Fruit fly (Drosophila melanogaster) whole organism, prepupa: Measurements from ENCODE around the gene obst-E.

Source experiments
- CG10631 ChIP-seq: fragments of 200-800 bp; sonication (Bioruptor generic); optimal IDR thresholded peaks from 2 replicates; lab custom pipeline; 2016; ENCODE audit warnings: missing biosample characterization, missing genetic modification characterization
- CG10669 ChIP-seq: fragments of 200-800 bp; sonication (Bioruptor generic); optimal IDR thresholded peaks from 3 replicates; lab custom pipeline; 2018; ENCODE audit warnings: missing biosample characterization, mild to moderate bottlenecking, missing genetic modification characterization, moderate library complexity
- CG11762 ChIP-seq: fragments of 200-800 bp; sonication (Bioruptor generic); optimal IDR thresholded peaks from 3 replicates; lab custom pipeline; 2016; ENCODE audit warnings: missing biosample characterization, missing genetic modification characterization; ENCODE audit not compliant: insufficient read depth
- CG11902 ChIP-seq: fragments of 200-800 bp; sonication (Bioruptor generic); optimal IDR thresholded peaks from 3 replicates; lab custom pipeline; 2016; ENCODE audit warnings: missing biosample characterization, missing genetic modification characterization
- CG15336 ChIP-seq: fragments of 200-800 bp; sonication (Bioruptor generic); IDR thresholded peaks from 2 replicates; pipeline ENCODE4 v1.3.6; 2022; ENCODE audit warnings: missing biosample characterization, missing genetic modification characterization
- CG1621 ChIP-seq: fragments of 200-800 bp; sonication (Bioruptor generic); optimal IDR thresholded peaks from 3 replicates; lab custom pipeline; 2018; ENCODE audit warnings: missing biosample characterization, mild to moderate bottlenecking, missing genetic modification characterization
- CG31627 ChIP-seq: fragments of 200-800 bp; sonication (Bioruptor generic); optimal IDR thresholded peaks from 3 replicates; lab custom pipeline; 2016; ENCODE audit warnings: missing biosample characterization, missing genetic modification characterization
- CG32006 ChIP-seq: fragments of 200-800 bp; sonication (Bioruptor generic); optimal IDR thresholded peaks from 3 replicates; lab custom pipeline; 2017; ENCODE audit warnings: missing biosample characterization, mild to moderate bottlenecking, missing genetic modification characterization
- CG34406 ChIP-seq: fragments of 200-800 bp; sonication (Bioruptor generic); optimal IDR thresholded peaks from 3 replicates; lab custom pipeline; 2016; ENCODE audit warnings: missing biosample characterization, missing genetic modification characterization
- CG6163 ChIP-seq: fragments of 200-800 bp; sonication (Bioruptor generic); IDR thresholded peaks from 3 replicates; pipeline ENCODE4 v1.3.6; 2022; ENCODE audit warnings: missing biosample characterization, missing genetic modification characterization
- CG6276 ChIP-seq: fragments of 200-800 bp; sonication (Bioruptor generic); optimal IDR thresholded peaks from 2 replicates; lab custom pipeline; 2017; ENCODE audit warnings: missing biosample characterization, mild to moderate bottlenecking, missing genetic modification characterization
- CG6792 ChIP-seq: fragments of 200-800 bp; sonication (Bioruptor generic); optimal IDR thresholded peaks from 3 replicates; lab custom pipeline; 2016; ENCODE audit warnings: missing biosample characterization, missing genetic modification characterization
- CG6808 ChIP-seq: fragments of 200-800 bp; sonication (Bioruptor generic); optimal IDR thresholded peaks from 3 replicates; lab custom pipeline; 2017; ENCODE audit warnings: missing biosample characterization, missing genetic modification characterization, mild to moderate bottlenecking, moderate library complexity, missing genetic modification reagents
- CG8119 ChIP-seq: fragments of 200-800 bp; sonication (Bioruptor generic); IDR thresholded peaks from 3 replicates; pipeline ENCODE4 v1.3.6; 2022; ENCODE audit warnings: missing biosample characterization, missing genetic modification characterization
- CG8319 ChIP-seq: fragments of 200-800 bp; sonication (Bioruptor generic); optimal IDR thresholded peaks from 3 replicates; lab custom pipeline; 2016; ENCODE audit warnings: missing biosample characterization, missing genetic modification characterization
- CG8632 ChIP-seq: fragments of 200-800 bp; sonication (Bioruptor generic); optimal IDR thresholded peaks from 3 replicates; lab custom pipeline; 2016; ENCODE audit warnings: missing biosample characterization, missing genetic modification characterization
- Eip78C ChIP-seq: fragments of 200-800 bp; sonication (Bioruptor generic); peaks from one replicate; lab custom pipeline; 2016; ENCODE audit warnings: missing biosample characterization, missing genetic modification characterization
- Ets21C ChIP-seq: fragments of 200-800 bp; sonication (Bioruptor generic); optimal IDR thresholded peaks from 3 replicates; lab custom pipeline; 2016; ENCODE audit warnings: missing biosample characterization, missing genetic modification characterization
- Ets96B ChIP-seq: fragments of 200-800 bp; optimal IDR thresholded peaks from 2 replicates; lab custom pipeline; 2019; ENCODE audit warnings: missing biosample characterization, mild to moderate bottlenecking, missing genetic modification characterization, moderate library complexity
- Hr39 ChIP-seq: fragments of 200-800 bp; sonication (Bioruptor generic); optimal IDR thresholded peaks from 2 replicates; lab custom pipeline; 2016; ENCODE audit warnings: missing biosample characterization, missing genetic modification characterization
- Hr4 ChIP-seq: fragments of 200-800 bp; sonication (Bioruptor generic); optimal IDR thresholded peaks from 3 replicates; lab custom pipeline; 2016; ENCODE audit warnings: missing biosample characterization, missing genetic modification characterization
- Met ChIP-seq: fragments of 200-800 bp; sonication (Bioruptor generic); optimal IDR thresholded peaks from 3 replicates; lab custom pipeline; 2016; ENCODE audit warnings: missing biosample characterization, missing genetic modification characterization
- OdsH ChIP-seq: fragments of 200-800 bp; sonication (Bioruptor generic); optimal IDR thresholded peaks from 3 replicates; lab custom pipeline; 2016; ENCODE audit warnings: missing biosample characterization, missing genetic modification characterization
- Smox ChIP-seq: fragments of 200-800 bp; sonication (Bioruptor generic); optimal IDR thresholded peaks from 3 replicates; lab custom pipeline; 2016; ENCODE audit warnings: missing biosample characterization, missing genetic modification characterization
- Sox15 ChIP-seq: fragments of 200-800 bp; sonication (Bioruptor generic); optimal IDR thresholded peaks from 3 replicates; lab custom pipeline; 2016; ENCODE audit warnings: missing biosample characterization, missing genetic modification characterization
- achi ChIP-seq: fragments of 200-800 bp; sonication (Bioruptor generic); optimal IDR thresholded peaks from 3 replicates; lab custom pipeline; 2016; ENCODE audit warnings: missing biosample characterization, missing genetic modification characterization
- acj6 ChIP-seq: fragments of 200-800 bp; sonication (Bioruptor generic); optimal IDR thresholded peaks from 3 replicates; lab custom pipeline; 2016; ENCODE audit warnings: missing biosample characterization, missing genetic modification characterization
- cyc ChIP-seq: fragments of 200-800 bp; sonication (Bioruptor generic); optimal IDR thresholded peaks from 3 replicates; lab custom pipeline; 2016; ENCODE audit warnings: missing biosample characterization, missing genetic modification characterization
- dsx ChIP-seq: fragments of 200-800 bp; optimal IDR thresholded peaks from 3 replicates; lab custom pipeline; 2019; ENCODE audit warnings: missing biosample characterization, mild to moderate bottlenecking, missing genetic modification characterization, moderate library complexity; ENCODE audit not compliant: poor library complexity, severe bottlenecking
- eg ChIP-seq: fragments of 200-800 bp; sonication (Bioruptor generic); IDR thresholded peaks from 3 replicates; pipeline ENCODE4 v1.3.6; 2022; ENCODE audit warnings: missing biosample characterization, missing genetic modification characterization
- esn ChIP-seq: fragments of 200-800 bp; sonication (Bioruptor generic); optimal IDR thresholded peaks from 2 replicates; lab custom pipeline; 2016; ENCODE audit warnings: missing biosample characterization, mild to moderate bottlenecking, missing genetic modification characterization, moderate library complexity
- fd85E ChIP-seq: fragments of 200-800 bp; sonication (Bioruptor generic); optimal IDR thresholded peaks from 3 replicates; lab custom pipeline; 2016; ENCODE audit warnings: missing biosample characterization, missing genetic modification characterization
- fkh ChIP-seq: fragments of 200-800 bp; sonication (Bioruptor generic); optimal IDR thresholded peaks from 3 replicates; lab custom pipeline; 2017; ENCODE audit warnings: missing biosample characterization, mild to moderate bottlenecking, missing genetic modification characterization, moderate library complexity
- salr ChIP-seq, 2 experiments: fragments of 200-800 bp; sonication (Bioruptor generic); optimal IDR thresholded peaks; 3 replicates each; lab custom pipeline; 2016 to 2018; ENCODE audit warnings: missing biosample characterization in 2 of 2, missing genetic modification characterization in 2 of 2, mild to moderate bottlenecking in 1 of 2
- vri ChIP-seq: fragments of 200-800 bp; sonication (Bioruptor generic); optimal IDR thresholded peaks from 3 replicates; lab custom pipeline; 2016; ENCODE audit warnings: missing biosample characterization, mild to moderate bottlenecking, missing genetic modification characterization

obst-E gene

dm6 chr2L:5799435-5800387 lies 33.8 kb upstream of the obst-E start, which contains the start of gene CG9171 (continued):
- TF ChIP-seq CG8319 (GFP tag; lab: Kevin White, UChicago) (peak; percentile 32), salr (GFP tag; optimal IDR thresholded peaks at IDR 0.05; lab: Kevin White, UChicago) (peak in 1 of 2 experiments; percentile 29), Ets21C (GFP tag; lab: Kevin White, UChicago) (no peak), Ets96B (tag; lab: Kevin White, UChicago) (peak; percentile 21), CG11762 (GFP tag; lab: Kevin White, UChicago) (no peak), vri (no peak), CG1621 (tag; lab: Kevin White, UChicago) (peak; percentile 45), CG11902 (GFP tag; lab: Kevin White, UChicago) (no peak), dsx (GFP tag; lab: Kevin White, UChicago) (peak; percentile 94), esn (no peak), fd85E (no peak), eg (GFP tag; lab: Robert Waterston, UW) (peak; percentile 51), Eip78C (peak; percentile 80)

dm6 chr2L:5798629-5799028 lies 32.7 kb upstream of the obst-E start:
- TF ChIP-seq fkh (GFP tag; lab: Kevin White, UChicago) (no peak), cyc (no peak), CG32006 (GFP tag; lab: Kevin White, UChicago) (no peak), Hr39 (GFP tag; lab: Kevin White, UChicago) (no peak), vri (no peak), CG6163 (GFP tag; lab: Robert Waterston, UW) (no peak), CG8119 (GFP tag; lab: Robert Waterston, UW) (no peak), OdsH (GFP tag; lab: Kevin White, UChicago) (no peak), Sox15 (GFP tag; lab: Kevin White, UChicago) (no peak), CG6276 (no peak)

dm6 chr2L:5797977-5798376 lies 32.0 kb upstream of the obst-E start:
- TF ChIP-seq CG6276 (peak; percentile 10), Eip78C (peak; percentile 76), CG6808 (GFP tag; lab: Kevin White, UChicago) (peak; percentile 4), Sox15 (GFP tag; lab: Kevin White, UChicago) (no peak), Met (GFP tag; lab: Kevin White, UChicago) (no peak), CG8632 (peak; percentile 14), CG10669 (peak; percentile 31), fkh (GFP tag; lab: Kevin White, UChicago) (peak; percentile 91), CG6792 (GFP tag; lab: Kevin White, UChicago) (peak; percentile 1)

- peak; percentile 17 for TF ChIP-seq Hr4
- no peak for TF ChIP-seq achi (GFP tag; lab: Kevin White, UChicago)
- no peak for TF ChIP-seq CG1621 (tag; lab: Kevin White, UChicago)
- TF ChIP-seq Sox15 (GFP tag; lab: Kevin White, UChicago), result no peak
- TF ChIP-seq OdsH (GFP tag; lab: Kevin White, UChicago), result no peak
- TF ChIP-seq CG6163 (GFP tag; lab: Robert Waterston, UW), result peak; percentile 55; the same call in 2 of the 3 replicates
- no peak for TF ChIP-seq acj6 (GFP tag; lab: Kevin White, UChicago)
- peak; percentile 17 for TF ChIP-seq CG10631
- TF ChIP-seq Eip78C, result peak; percentile 4
- TF ChIP-seq eg (GFP tag; lab: Robert Waterston, UW), result peak; percentile 44; the same call in 1 of the 3 replicates
- TF ChIP-seq CG15336, result peak; percentile 53
- peak; percentile 49 for TF ChIP-seq CG32006 (GFP tag; lab: Kevin White, UChicago)
- TF ChIP-seq Smox (GFP tag; lab: Kevin White, UChicago), result no peak
- no peak for TF ChIP-seq CG34406 (GFP tag; lab: Kevin White, UChicago)
- no peak for TF ChIP-seq CG31627 (GFP tag; lab: Kevin White, UChicago)
Measured at dm6 chr2L:5795192-5795591, 29.2 kb upstream of the obst-E start.
